Fruit fly (Drosophila melanogaster) whole organism, embryonic: ENCODE data around the gene CG10165.

Experiments
- Aef1 ChIP-seq: fragments of 200-800 bp; sonication (Bioruptor generic); IDR thresholded peaks from 3 replicates; pipeline ENCODE4 v1.3.6; 2022; ENCODE audit warnings: missing biosample characterization, missing genetic modification characterization
- CG1024 ChIP-seq: fragments of 200-800 bp; sonication (Bioruptor generic); IDR thresholded peaks from 2 replicates; pipeline ENCODE4 v1.3.6; 2022; ENCODE audit warnings: missing biosample characterization, missing genetic modification characterization
- CG11723 ChIP-seq: fragments of 200-800 bp; sonication (Bioruptor generic); optimal IDR thresholded peaks from 2 replicates; lab custom pipeline; 2017; ENCODE audit warnings: missing biosample characterization, mild to moderate bottlenecking, missing genetic modification characterization
- CG1233 ChIP-seq: fragments of 200-800 bp; sonication (Bioruptor generic); optimal IDR thresholded peaks from 4 replicates; lab custom pipeline; 2018; ENCODE audit warnings: missing biosample characterization, mild to moderate bottlenecking, missing genetic modification characterization
- CG12391 ChIP-seq: fragments of 200-800 bp; sonication (Bioruptor generic); optimal IDR thresholded peaks from 3 replicates; lab custom pipeline; 2018; ENCODE audit warnings: missing biosample characterization, mild to moderate bottlenecking, missing genetic modification characterization, moderate library complexity
- CG13775 ChIP-seq: fragments of 200-800 bp; sonication (Bioruptor generic); optimal IDR thresholded peaks from 3 replicates; lab custom pipeline; 2017; ENCODE audit warnings: missing biosample characterization, mild to moderate bottlenecking, missing genetic modification characterization
- CG14667 ChIP-seq: fragments of 200-800 bp; sonication (Bioruptor generic); IDR thresholded peaks from 2 replicates; pipeline ENCODE4 v1.3.6; 2022; ENCODE audit warnings: missing biosample characterization, missing genetic modification characterization
- CG1602 ChIP-seq: fragments of 200-800 bp; sonication (Bioruptor generic); optimal IDR thresholded peaks from 3 replicates; lab custom pipeline; 2016; ENCODE audit warnings: missing biosample characterization, missing genetic modification characterization
- CG1647 ChIP-seq: fragments of 200-800 bp; sonication (Bioruptor generic); optimal IDR thresholded peaks from 3 replicates; lab custom pipeline; 2016; ENCODE audit warnings: missing biosample characterization, missing genetic modification characterization
- CG17568 ChIP-seq: fragments of 200-800 bp; sonication (Bioruptor generic); optimal IDR thresholded peaks from 2 replicates; lab custom pipeline; 2018; ENCODE audit warnings: missing biosample characterization, mild to moderate bottlenecking, missing genetic modification characterization, moderate library complexity
- CG30020 ChIP-seq: fragments of 200-800 bp; optimal IDR thresholded peaks from 2 replicates; lab custom pipeline; 2019; ENCODE audit warnings: missing biosample characterization, mild to moderate bottlenecking, missing genetic modification characterization, moderate library complexity
- CG3163 ChIP-seq: fragments of 200-800 bp; sonication (Bioruptor generic); optimal IDR thresholded peaks from 3 replicates; lab custom pipeline; 2016; ENCODE audit warnings: missing biosample characterization, missing genetic modification characterization
- CG5180 ChIP-seq: fragments of 200-800 bp; sonication (Bioruptor generic); optimal IDR thresholded peaks from 3 replicates; lab custom pipeline; 2017; ENCODE audit warnings: missing biosample characterization, missing genetic modification characterization, mild to moderate bottlenecking, moderate library complexity, missing genetic modification reagents
- CG6175 ChIP-seq: fragments of 200-800 bp; sonication (Bioruptor generic); IDR thresholded peaks from 3 replicates; pipeline ENCODE4 v1.3.6; 2022; ENCODE audit warnings: missing biosample characterization, missing genetic modification characterization
- CG6791 ChIP-seq: fragments of 200-800 bp; sonication (Bioruptor generic); IDR thresholded peaks from 3 replicates; pipeline ENCODE4 v1.3.6; 2022; ENCODE audit warnings: missing biosample characterization, missing genetic modification characterization; ENCODE audit not compliant: partially characterized antibody
- CG7271 ChIP-seq: fragments of 200-800 bp; sonication (Bioruptor generic); optimal IDR thresholded peaks from 2 replicates; lab custom pipeline; 2018; ENCODE audit warnings: missing biosample characterization, mild to moderate bottlenecking, missing genetic modification characterization, moderate library complexity
- CG8281 ChIP-seq: fragments of 200-800 bp; sonication (Bioruptor generic); optimal IDR thresholded peaks from 2 replicates; lab custom pipeline; 2018; ENCODE audit warnings: missing biosample characterization, mild to moderate bottlenecking, missing genetic modification characterization, moderate library complexity
- CG8388 ChIP-seq: fragments of 200-800 bp; sonication (Bioruptor generic); optimal IDR thresholded peaks from 2 replicates; lab custom pipeline; 2019; ENCODE audit warnings: missing biosample characterization, mild to moderate bottlenecking, missing genetic modification characterization, moderate library complexity
- CG8478 ChIP-seq: fragments of >200 bp; optimal IDR thresholded peaks from 2 replicates; lab custom pipeline; 2018
- CG8924 ChIP-seq: fragments of 200-800 bp; optimal IDR thresholded peaks from 3 replicates; lab custom pipeline; 2019; ENCODE audit warnings: missing biosample characterization, mild to moderate bottlenecking, missing genetic modification characterization, moderate library complexity
- CG9215 ChIP-seq: fragments of 200-800 bp; sonication (Bioruptor generic); IDR thresholded peaks from 2 replicates; pipeline ENCODE4 v1.3.6; 2022; ENCODE audit warnings: missing biosample characterization, missing genetic modification characterization
- CG9876 ChIP-seq: fragments of 200-800 bp; sonication (Bioruptor generic); optimal IDR thresholded peaks from 2 replicates; lab custom pipeline; 2016; ENCODE audit warnings: missing biosample characterization, missing genetic modification characterization
- Camta ChIP-seq: fragments of 200-800 bp; sonication (Bioruptor generic); optimal IDR thresholded peaks from 2 replicates; lab custom pipeline; 2016; ENCODE audit warnings: missing biosample characterization, missing genetic modification characterization
- CoRest ChIP-seq: fragments of 200-800 bp; sonication (Bioruptor generic); optimal IDR thresholded peaks from 3 replicates; lab custom pipeline; 2018; ENCODE audit warnings: missing biosample characterization, mild to moderate bottlenecking, missing genetic modification characterization, moderate library complexity
- D ChIP-seq, 2 experiments: fragments of 200-800 bp in 1 of 2; fragments of >200 bp in 1 of 2; sonication (Bioruptor generic) in 1 of 2; optimal IDR thresholded peaks; 2 replicates in 1 of 2; 3 replicates in 1 of 2; lab custom pipeline; 2017; ENCODE audit warnings: mild to moderate bottlenecking in 1 of 2, missing biosample characterization in 1 of 2, missing genetic modification characterization in 1 of 2, missing genetic modification reagents in 1 of 2
- Deaf1 ChIP-seq: fragments of 200-800 bp; optimal IDR thresholded peaks from 3 replicates; lab custom pipeline; 2019; ENCODE audit warnings: missing biosample characterization, mild to moderate bottlenecking, missing genetic modification characterization, moderate library complexity
- E2f1 ChIP-seq: fragments of 200-800 bp; sonication (Bioruptor generic); IDR thresholded peaks from 2 replicates; pipeline ENCODE4 v1.3.6; 2022; ENCODE audit warnings: missing biosample characterization, missing genetic modification characterization
- Hmx ChIP-seq: fragments of 200-800 bp; sonication (Bioruptor generic); optimal IDR thresholded peaks from 2 replicates; lab custom pipeline; 2016; ENCODE audit warnings: missing biosample characterization, missing genetic modification characterization
- Hr78 ChIP-seq, 2 experiments: fragments of 200-800 bp in 1 of 2; fragments of >200 bp in 1 of 2; sonication (Bioruptor generic) in 1 of 2; optimal IDR thresholded peaks; 2 replicates each; lab custom pipeline; 2017 to 2019; ENCODE audit warnings: missing biosample characterization in 2 of 2, missing genetic modification characterization in 2 of 2, mild to moderate bottlenecking in 1 of 2, moderate library complexity in 1 of 2
- Lpt ChIP-seq: fragments of >200 bp; optimal IDR thresholded peaks from 2 replicates; lab custom pipeline; 2018; ENCODE audit warnings: missing biosample characterization, missing genetic modification characterization
- Pdp1 ChIP-seq, 2 experiments: fragments of 200-800 bp; sonication (Bioruptor generic); optimal IDR thresholded peaks; 3 replicates each; lab custom pipeline; 2016; ENCODE audit warnings: missing biosample characterization in 2 of 2, missing genetic modification characterization in 2 of 2, mild to moderate bottlenecking in 1 of 2, moderate library complexity in 1 of 2
- Usf ChIP-seq: fragments of 200-800 bp; sonication (Bioruptor generic); optimal IDR thresholded peaks from 2 replicates; lab custom pipeline; 2017; ENCODE audit warnings: missing genotype, missing biosample characterization, missing genetic modification characterization
- abd-A ChIP-seq: fragments of 200-800 bp; sonication (Bioruptor generic); optimal IDR thresholded peaks from 3 replicates; lab custom pipeline; 2019; ENCODE audit warnings: missing biosample characterization, mild to moderate bottlenecking, missing genetic modification characterization, moderate library complexity
- ac ChIP-seq: fragments of 200-800 bp; sonication (Bioruptor generic); optimal IDR thresholded peaks from 3 replicates; lab custom pipeline; 2017; ENCODE audit warnings: missing biosample characterization, mild to moderate bottlenecking, missing genetic modification characterization
- ara ChIP-seq: fragments of 200-800 bp; sonication (Bioruptor generic); IDR thresholded peaks from 2 replicates; pipeline ENCODE4 v1.3.6; 2022; ENCODE audit warnings: missing biosample characterization, missing genetic modification characterization
- ase ChIP-seq: fragments of 200-800 bp; sonication (Bioruptor generic); IDR thresholded peaks from 3 replicates; pipeline ENCODE4 v1.3.6; 2022; ENCODE audit warnings: missing biosample characterization, missing genetic modification characterization
- cg ChIP-seq: fragments of 200-800 bp; sonication (Bioruptor generic); optimal IDR thresholded peaks from 3 replicates; lab custom pipeline; 2019; ENCODE audit warnings: missing biosample characterization, mild to moderate bottlenecking, missing genetic modification characterization, moderate library complexity
- crol ChIP-seq: fragments of 200-800 bp; sonication (Bioruptor generic); IDR thresholded peaks from 2 replicates; pipeline ENCODE4 v1.3.6; 2022; ENCODE audit warnings: missing biosample characterization, missing genetic modification characterization
- dan ChIP-seq: fragments of 200-800 bp; sonication (Bioruptor generic); IDR thresholded peaks from 2 replicates; pipeline ENCODE4 v1.3.6; 2022; ENCODE audit warnings: missing biosample characterization, missing genetic modification characterization
- fu2 ChIP-seq: fragments of 200-800 bp; sonication (Bioruptor generic); optimal IDR thresholded peaks from 2 replicates; lab custom pipeline; 2016; ENCODE audit warnings: missing biosample characterization, missing genetic modification characterization
- kay ChIP-seq: fragments of 200-800 bp; sonication (Bioruptor generic); optimal IDR thresholded peaks from 2 replicates; lab custom pipeline; 2016; ENCODE audit warnings: missing biosample characterization, missing genetic modification characterization
- kni ChIP-seq: fragments of 200-800 bp; sonication (Bioruptor generic); optimal IDR thresholded peaks from 3 replicates; lab custom pipeline; 2017; ENCODE audit warnings: mild to moderate bottlenecking, missing biosample characterization, missing genetic modification reagents, missing genetic modification characterization
- mirr ChIP-seq: fragments of 200-800 bp; sonication (Bioruptor generic); optimal IDR thresholded peaks from 3 replicates; lab custom pipeline; 2018; ENCODE audit warnings: missing biosample characterization, mild to moderate bottlenecking, missing genetic modification characterization
- ranshi ChIP-seq: fragments of 200-800 bp; sonication (Bioruptor generic); IDR thresholded peaks from 2 replicates; pipeline ENCODE4 v1.3.6; 2022; ENCODE audit warnings: missing biosample characterization, missing genetic modification characterization
- sd ChIP-seq: fragments of 200-800 bp; sonication (Bioruptor generic); optimal IDR thresholded peaks from 3 replicates; lab custom pipeline; 2018; ENCODE audit warnings: missing biosample characterization, mild to moderate bottlenecking, missing genetic modification characterization, moderate library complexity
- shn ChIP-seq: fragments of 200-800 bp; sonication (Bioruptor generic); optimal IDR thresholded peaks from 3 replicates; lab custom pipeline; 2016; ENCODE audit warnings: missing biosample characterization, missing genetic modification characterization
- tin ChIP-seq: fragments of 200-800 bp; sonication (Bioruptor generic); optimal IDR thresholded peaks from 3 replicates; lab custom pipeline; 2016; ENCODE audit warnings: missing biosample characterization, missing genetic modification characterization
- tio ChIP-seq: fragments of 200-800 bp; sonication (Bioruptor generic); optimal IDR thresholded peaks from 2 replicates; lab custom pipeline; 2017; ENCODE audit warnings: missing biosample characterization, missing genetic modification characterization, inconsistent platforms
- z ChIP-seq: fragments of 200-800 bp; sonication (Bioruptor generic); IDR thresholded peaks from 3 replicates; pipeline ENCODE4 v1.3.6; 2022; ENCODE audit warnings: missing biosample characterization, missing genetic modification characterization
- zen2 ChIP-seq: fragments of 200-800 bp; sonication (Bioruptor generic); IDR thresholded peaks from 3 replicates; pipeline ENCODE4 v1.3.6; 2022; ENCODE audit warnings: missing biosample characterization, missing genetic modification characterization; ENCODE audit not compliant: partially characterized antibody

CG10165 gene

DNA sequence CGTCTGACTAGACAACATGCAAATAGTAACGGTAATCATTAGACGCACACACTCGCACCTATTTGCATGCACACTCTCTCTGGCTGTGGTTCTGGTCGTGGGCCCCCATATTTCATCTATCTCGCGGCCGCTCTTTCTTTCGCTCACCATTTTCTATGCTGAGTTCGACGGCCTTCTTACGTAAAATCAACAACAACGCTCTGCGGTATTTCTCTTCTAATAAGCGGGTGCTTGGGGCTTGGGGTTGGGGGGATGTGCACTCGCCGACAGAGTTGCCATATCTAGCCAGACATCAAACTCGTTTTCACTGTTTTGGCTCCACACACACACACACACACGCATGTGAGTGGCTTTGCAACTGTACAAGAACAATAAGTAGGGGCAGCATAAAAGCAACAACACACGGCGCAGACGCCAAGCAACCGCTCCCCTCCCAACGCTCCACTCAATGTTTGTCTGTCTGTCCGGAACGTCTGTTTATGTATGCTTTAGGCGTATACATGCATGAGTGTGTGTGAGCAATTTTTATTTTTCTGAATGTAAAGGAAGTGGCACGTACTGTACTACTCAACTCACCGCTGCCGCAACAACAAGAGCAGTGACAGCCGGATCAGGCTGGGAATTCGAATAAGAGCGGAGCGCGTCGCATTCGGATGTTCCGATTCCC lies 45.0 kb upstream of the CG10165 start (continued):
- TF ChIP-seq ase (GFP tag; lab: Robert Waterston, UW) (no peak), CG9215 (GFP tag; lab: Robert Waterston, UW) (no peak), Lpt (no peak), CG14667 (GFP tag; lab: Robert Waterston, UW) (no peak), Aef1 (GFP tag; lab: Robert Waterston, UW) (peak; percentile 85), CoRest (tag; lab: Kevin White, UChicago) (no peak), CG8478 (lab: Kevin White, UChicago) (peak; percentile 91), CG3163 (GFP tag; lab: Kevin White, UChicago) (peak; percentile 81), CG8388 (GFP tag; lab: Kevin White, UChicago) (no peak), CG5180 (GFP tag; lab: Kevin White, UChicago) (no peak), CG1024 (GFP tag; lab: Robert Waterston, UW) (no peak), CG9876 (no peak), E2f1 (no peak), tin (GFP tag; lab: Kevin White, UChicago) (no peak), CG17568 (GFP tag; lab: Kevin White, UChicago) (no peak), D (optimal IDR thresholded peaks at IDR 0.05; lab: Kevin White, UChicago) (peak; percentile 33), D (GFP tag; optimal IDR thresholded peaks at IDR 0.05; lab: Kevin White, UChicago) (no peak), CG6791 (GFP tag; lab: Robert Waterston, UW) (0 out of 3 replicates have a peak, but pooled peaks have one; percentile 50), CG1233 (no peak), dan (GFP tag; lab: Robert Waterston, UW) (no peak), CG7271 (tag; lab: Kevin White, UChicago) (no peak), sd (tag; lab: Kevin White, UChicago) (peak; percentile 86), cg (GFP tag; lab: Kevin White, UChicago) (peak; percentile 98), abd-A (peak; percentile 94), CG6175 (GFP tag; lab: Robert Waterston, UW) (peak; percentile 96), CG13775 (no peak), Usf (GFP tag; lab: Kevin White, UChicago) (no peak), Pdp1 (GFP tag; optimal IDR thresholded peaks at IDR 0.05; lab: Kevin White, UChicago) (peak in 1 of 2 experiments; percentile 69), Deaf1 (tag; lab: Kevin White, UChicago) (no peak), Hmx (GFP tag; lab: Kevin White, UChicago) (no peak), crol (GFP tag; lab: Robert Waterston, UW) (peak; percentile 99), mirr (peak; percentile 35), Camta (GFP tag; lab: Kevin White, UChicago) (no peak), CG11723 (GFP tag; lab: Kevin White, UChicago) (no peak), kay (GFP tag; lab: Kevin White, UChicago) (no peak), z (GFP tag; lab: Robert Waterston, UW) (peak; percentile 99), shn (GFP tag; lab: Kevin White, UChicago) (no peak), CG12391 (tag; lab: Kevin White, UChicago) (no peak), ac (GFP tag; lab: Kevin White, UChicago) (no peak), CG1602 (GFP tag; lab: Kevin White, UChicago) (no peak), ara (GFP tag; lab: Robert Waterston, UW) (no peak), kni (peak; percentile 98), tio (no peak), ranshi (no peak), CG8924 (tag; lab: Kevin White, UChicago) (no peak), CG30020 (tag; lab: Kevin White, UChicago) (no peak), fu2 (GFP tag; lab: Kevin White, UChicago) (no peak), CG8281 (tag; lab: Kevin White, UChicago) (no peak), Hr78 (GFP tag; optimal IDR thresholded peaks at IDR 0.05; lab: Kevin White, UChicago) (peak in 1 of 2 experiments; percentile 81), zen2 (peak; percentile 73), CG1647 (no peak)
